Fruit fly (Drosophila melanogaster) whole organism, larva: ENCODE data around the gene CG13360.

ENCODE experiments used
- noc ChIP-seq: fragments of 200-800 bp; sonication (Bioruptor generic); optimal IDR thresholded peaks from 3 replicates; lab custom pipeline; 2019; ENCODE audit warnings: missing biosample characterization, mild to moderate bottlenecking, missing genetic modification characterization, moderate library complexity

CG13360 gene

DNA sequence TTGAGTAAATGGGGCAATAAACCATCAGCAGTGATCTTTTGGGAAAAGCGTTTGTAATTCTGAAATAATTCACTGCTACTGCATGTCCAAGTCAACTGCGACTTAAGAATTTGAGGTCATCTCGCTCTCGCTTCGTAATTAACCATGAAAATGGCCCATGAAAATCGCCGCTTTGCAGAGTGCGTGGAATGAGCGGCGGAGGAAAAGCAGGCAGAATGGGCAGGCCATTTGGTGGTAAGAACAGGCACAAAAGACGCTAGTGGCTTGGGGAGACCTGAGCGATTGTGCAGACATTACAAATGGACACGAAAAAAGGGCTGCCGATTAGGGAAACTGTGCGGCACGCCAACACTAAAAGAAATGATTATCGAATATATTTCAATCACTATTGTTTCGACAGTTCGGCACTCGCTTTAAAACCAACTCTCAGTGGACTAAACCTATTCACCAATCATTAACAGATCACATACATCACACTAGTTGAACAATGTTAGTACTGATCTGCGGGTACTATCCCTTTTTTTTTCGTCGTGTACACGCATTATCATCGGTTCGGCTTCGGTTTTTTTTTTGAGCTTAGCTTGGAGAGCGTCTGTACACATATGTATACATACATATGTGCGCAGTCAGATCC is 18.3 kb downstream of the CG13360 start:
- TF ChIP-seq noc (tag; lab: Kevin White, UChicago) = no peak

- TF ChIP-seq noc (tag; lab: Kevin White, UChicago) = no peak
Measured at dm6 chrX:769639-770124, 20.2 kb downstream of the CG13360 start, which contains the start of gene fz3. fz3 (plus strand) TSS chrX:769945.

dm6 chrX:768480-769123 is 21.3 kb downstream of the CG13360 start:
- no peak for TF ChIP-seq noc (tag; lab: Kevin White, UChicago)

- TF ChIP-seq noc (tag; lab: Kevin White, UChicago) = peak; percentile 13
Measured at dm6 chrX:767928-768327, 22.0 kb downstream of the CG13360 start.

- TF ChIP-seq noc (tag; lab: Kevin White, UChicago) = no peak
Measured at dm6 chrX:766094-766493, 23.8 kb downstream of the CG13360 start.

dm6 chrX:765039-765508 is 24.8 kb downstream of the CG13360 start, which contains the start of gene RpL22:
RpL22 (minus strand) TSS chrX:765130.
- peak; percentile 68 for TF ChIP-seq noc (tag; lab: Kevin White, UChicago)

- no peak for TF ChIP-seq noc (tag; lab: Kevin White, UChicago)
Measured at dm6 chrX:762047-762446, 27.8 kb downstream of the CG13360 start.

- peak; percentile 12 for TF ChIP-seq noc (tag; lab: Kevin White, UChicago)
Measured at dm6 chrX:758892-759621, 30.8 kb downstream of the CG13360 start, which contains the start of gene CG5273. CG5273 (plus strand) TSS chrX:759594.

DNA sequence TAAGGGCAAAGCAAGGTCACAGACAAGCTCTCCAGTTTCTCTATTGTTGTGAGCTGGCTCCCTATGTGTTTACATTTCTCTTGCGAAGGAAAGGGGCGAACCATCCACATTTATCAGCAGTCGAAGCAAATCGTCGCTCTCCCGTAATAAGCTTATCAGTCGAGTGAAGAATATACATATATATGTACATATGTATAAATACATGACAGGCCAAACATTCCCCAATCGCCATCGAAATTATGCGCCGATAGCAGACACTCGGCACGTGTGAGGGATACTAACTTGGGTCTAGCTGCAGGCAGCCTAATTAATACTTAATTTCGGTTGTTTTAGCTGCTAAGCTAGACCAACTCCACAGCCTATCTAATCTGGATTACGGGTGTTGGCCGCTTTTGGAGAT is 33.0 kb downstream of the CG13360 start:
- TF ChIP-seq noc (tag; lab: Kevin White, UChicago) = no peak

DNA sequence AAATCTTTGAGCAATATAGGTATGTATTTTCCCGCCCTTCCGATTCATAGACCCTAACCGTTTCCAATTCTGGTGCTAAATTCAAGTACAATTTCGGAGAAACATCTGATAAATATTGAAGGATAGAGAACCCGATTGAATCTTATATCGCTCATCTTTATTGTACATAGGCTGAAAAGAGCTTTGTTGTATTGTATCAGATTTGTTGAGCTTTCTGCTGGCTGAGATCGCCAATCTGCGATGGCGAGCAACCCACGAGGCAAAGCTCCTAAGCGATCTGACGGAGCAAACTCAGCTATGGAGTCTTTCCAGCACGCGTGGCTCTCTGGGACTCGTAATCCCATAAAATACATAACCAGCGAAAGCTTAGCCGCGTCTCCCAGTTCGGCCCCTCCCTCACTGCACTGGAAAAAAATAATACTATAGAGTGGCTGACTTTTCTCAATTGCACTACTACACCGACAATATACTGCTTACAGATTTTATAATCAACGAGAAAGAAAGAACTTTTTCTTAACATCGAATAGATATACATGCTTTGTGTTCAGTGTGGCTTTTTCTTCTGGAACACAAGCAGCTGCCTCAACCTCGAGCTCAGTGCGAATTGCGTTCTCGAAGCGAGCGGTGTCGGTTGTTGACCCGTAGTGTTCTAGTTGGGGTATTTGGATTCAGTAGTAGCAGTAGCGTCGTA is 34.1 kb downstream of the CG13360 start:
- peak; percentile 89 for TF ChIP-seq noc (tag; lab: Kevin White, UChicago)

DNA sequence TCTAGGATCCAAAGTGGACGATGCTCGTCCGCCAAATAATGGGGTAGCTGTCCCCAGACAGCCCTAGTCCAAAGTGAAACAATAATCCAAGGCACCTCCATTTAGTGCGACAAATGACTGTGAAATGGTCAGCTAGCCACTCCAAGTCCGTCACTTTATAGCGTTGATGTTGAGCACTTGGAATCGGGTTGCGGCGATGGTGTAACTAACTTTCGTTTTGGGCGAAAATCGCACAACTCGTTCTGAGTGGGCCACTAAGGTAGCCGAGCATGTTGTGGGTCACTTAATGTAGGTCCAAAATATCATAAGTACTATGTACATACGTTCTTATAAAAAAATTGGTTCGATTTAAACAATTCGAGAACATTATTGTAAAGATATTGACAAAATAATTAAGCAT is 36.3 kb downstream of the CG13360 start, which contains the start of gene CG13361:
Gene CG13361 (minus strand): TSS at position 101 of the 400 bp plus-strand sequence.
- TF ChIP-seq noc (tag; lab: Kevin White, UChicago) = no peak

- TF ChIP-seq noc (tag; lab: Kevin White, UChicago) = no peak
Measured at dm6 chrX:751201-751600, 38.7 kb downstream of the CG13360 start, which contains the start of gene CG13362. CG13362 (minus strand) TSS chrX:751301.

DNA sequence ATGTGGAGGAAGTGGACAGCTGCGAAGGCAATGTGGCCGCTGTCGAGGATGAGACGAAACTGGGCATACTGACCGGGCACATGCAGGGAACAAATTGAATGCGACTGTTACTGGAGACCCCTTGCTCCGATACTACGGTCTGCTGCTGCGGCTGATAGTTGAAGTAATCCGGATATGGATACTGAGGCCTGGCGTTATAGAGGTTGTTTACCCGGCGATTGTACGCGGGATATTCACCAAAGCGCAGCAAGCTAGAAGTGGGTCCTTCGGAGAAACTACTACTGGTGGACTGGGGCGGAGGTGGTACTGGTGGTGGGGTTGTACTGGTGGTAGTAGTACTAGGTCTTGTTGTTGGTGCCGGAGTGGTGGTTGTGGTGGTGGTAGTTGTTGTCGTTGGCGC is 39.8 kb downstream of the CG13360 start, which contains the start of gene CG5254:
Gene CG5254 (plus strand): TSS at position 301 of the 400 bp plus-strand sequence.
- no peak for TF ChIP-seq noc (tag; lab: Kevin White, UChicago)

DNA sequence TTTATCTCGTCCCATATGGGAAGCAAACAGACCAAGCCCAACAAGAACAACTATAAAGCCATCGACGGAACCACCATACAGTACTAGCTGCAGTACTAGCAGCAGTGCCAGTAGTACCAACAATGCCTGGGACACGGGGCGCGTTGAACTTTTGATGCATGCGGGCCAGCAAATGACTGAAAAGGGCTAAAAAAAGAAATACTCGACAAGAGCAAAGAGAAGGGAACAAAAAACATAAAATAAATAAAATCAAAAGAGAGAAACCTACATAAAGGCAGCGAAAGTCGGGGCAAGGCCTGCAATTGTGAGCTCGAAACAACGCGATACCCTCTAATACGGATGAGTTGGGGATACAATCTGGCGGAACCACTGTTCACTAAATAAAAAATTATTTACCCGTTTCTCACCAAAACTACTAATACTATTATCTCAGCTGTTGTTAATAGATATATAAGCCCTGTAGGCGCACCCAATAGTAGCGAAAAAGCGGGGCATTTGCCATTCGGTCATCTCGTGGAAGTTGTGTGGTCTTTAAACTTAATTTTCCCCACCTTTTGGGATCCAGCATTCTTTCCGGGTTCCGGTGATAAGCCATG is 50.2 kb downstream of the CG13360 start:
- TF ChIP-seq noc (tag; lab: Kevin White, UChicago) = no peak
